Fruit fly (Drosophila melanogaster) whole organism, embryonic: ENCODE results near the gene CG1785.

Experiments used
- BtbVII ChIP-seq: fragments of 200-800 bp; sonication (Bioruptor generic); optimal IDR thresholded peaks from 3 replicates; lab custom pipeline; 2017; ENCODE audit warnings: missing biosample characterization, mild to moderate bottlenecking, missing genetic modification characterization
- CG10431 ChIP-seq: fragments of 200-800 bp; sonication (Bioruptor generic); optimal IDR thresholded peaks from 3 replicates; lab custom pipeline; 2018; ENCODE audit warnings: missing biosample characterization, mild to moderate bottlenecking, missing genetic modification characterization
- CG10959 ChIP-seq: fragments of 200-800 bp; sonication (Bioruptor generic); IDR thresholded peaks from 2 replicates; pipeline ENCODE4 v1.3.6; 2022; ENCODE audit warnings: missing biosample characterization, missing genetic modification characterization
- CG11093 ChIP-seq: fragments of 200-800 bp; sonication (Bioruptor generic); IDR thresholded peaks from 3 replicates; pipeline ENCODE4 v1.3.6; 2022; ENCODE audit warnings: missing biosample characterization, missing genetic modification characterization
- CG12299 ChIP-seq: fragments of 200-800 bp; sonication (Bioruptor generic); optimal IDR thresholded peaks from 2 replicates; lab custom pipeline; 2018; ENCODE audit warnings: missing biosample characterization, mild to moderate bottlenecking, missing genetic modification characterization
- CG13123 ChIP-seq: fragments of 200-800 bp; sonication (Bioruptor generic); optimal IDR thresholded peaks from 2 replicates; lab custom pipeline; 2016; ENCODE audit warnings: missing biosample characterization, missing genetic modification characterization
- CG14710 ChIP-seq: fragments of 200-800 bp; sonication (Bioruptor generic); optimal IDR thresholded peaks from 3 replicates; lab custom pipeline; 2019; ENCODE audit warnings: missing biosample characterization, mild to moderate bottlenecking, missing genetic modification characterization, moderate library complexity
- CG14965 ChIP-seq: fragments of 200-800 bp; sonication (Bioruptor generic); optimal IDR thresholded peaks from 2 replicates; lab custom pipeline; 2016; ENCODE audit warnings: missing biosample characterization, missing genetic modification characterization, borderline replicate concordance
- CG16815 ChIP-seq: fragments of 200-800 bp; sonication (Bioruptor generic); optimal IDR thresholded peaks from 3 replicates; lab custom pipeline; 2017; ENCODE audit warnings: missing biosample characterization, mild to moderate bottlenecking, missing genetic modification characterization
- CG18476 ChIP-seq: fragments of 200-800 bp; sonication (Bioruptor generic); optimal IDR thresholded peaks from 2 replicates; lab custom pipeline; 2016; ENCODE audit warnings: missing biosample characterization, mild to moderate bottlenecking, missing genetic modification characterization
- CG18599 ChIP-seq: fragments of 200-800 bp; sonication (Bioruptor generic); optimal IDR thresholded peaks from 3 replicates; lab custom pipeline; 2017; ENCODE audit warnings: missing biosample characterization, missing genetic modification characterization, mild to moderate bottlenecking, moderate library complexity, missing genetic modification reagents
- CG31365 ChIP-seq: fragments of 200-800 bp; sonication (Bioruptor generic); optimal IDR thresholded peaks from 2 replicates; lab custom pipeline; 2018; ENCODE audit warnings: missing biosample characterization, mild to moderate bottlenecking, missing genetic modification characterization
- CG3407 ChIP-seq: fragments of 200-800 bp; sonication (Bioruptor generic); optimal IDR thresholded peaks from 2 replicates; lab custom pipeline; 2018; ENCODE audit warnings: missing biosample characterization, mild to moderate bottlenecking, missing genetic modification characterization
- CG34224 ChIP-seq: fragments of 200-800 bp; sonication (Bioruptor generic); IDR thresholded peaks from 3 replicates; pipeline ENCODE4 v1.3.6; 2022; ENCODE audit warnings: missing biosample characterization, missing genetic modification characterization; ENCODE audit not compliant: partially characterized antibody
- CG34422 ChIP-seq: fragments of 200-800 bp; sonication (Bioruptor generic); IDR thresholded peaks from 3 replicates; pipeline ENCODE4 v1.3.6; 2022; ENCODE audit warnings: missing biosample characterization, missing genetic modification characterization
- CG3726 ChIP-seq: fragments of 200-800 bp; sonication (Bioruptor generic); IDR thresholded peaks from 3 replicates; pipeline ENCODE4, ENCODE4 v1.3.6; 2022; ENCODE audit warnings: missing biosample characterization, missing genetic modification characterization
- CG4617 ChIP-seq: fragments of 200-800 bp; sonication (Bioruptor generic); optimal IDR thresholded peaks from 3 replicates; lab custom pipeline; 2016; ENCODE audit warnings: missing biosample characterization, missing genetic modification characterization, borderline replicate concordance
- CG5953 ChIP-seq: fragments of 200-800 bp; sonication (Bioruptor generic); IDR thresholded peaks from 2 replicates; pipeline ENCODE4 v1.3.6; 2022; ENCODE audit warnings: missing biosample characterization, missing genetic modification characterization
- CG6654 ChIP-seq: fragments of 200-800 bp; sonication (Bioruptor generic); optimal IDR thresholded peaks from 2 replicates; lab custom pipeline; 2017; ENCODE audit warnings: missing biosample characterization, mild to moderate bottlenecking, missing genetic modification characterization
- Chrac-16 ChIP-seq: fragments of 200-800 bp; sonication (Bioruptor generic); optimal IDR thresholded peaks from 3 replicates; lab custom pipeline; 2016; ENCODE audit warnings: missing biosample characterization, missing genetic modification characterization
- CoRest ChIP-seq: fragments of 200-800 bp; sonication (Bioruptor generic); optimal IDR thresholded peaks from 3 replicates; lab custom pipeline; 2018; ENCODE audit warnings: missing biosample characterization, mild to moderate bottlenecking, missing genetic modification characterization, moderate library complexity
- Dad ChIP-seq: fragments of 200-800 bp; sonication (Bioruptor generic); optimal IDR thresholded peaks from 3 replicates; lab custom pipeline; 2016; ENCODE audit warnings: missing biosample characterization, missing genetic modification characterization
- Dfd ChIP-seq, 2 experiments: fragments of >200 bp; optimal IDR thresholded peaks; 2 replicates each; lab custom pipeline; 2017; ENCODE audit warnings: missing biosample characterization in 2 of 2, missing genetic modification characterization in 2 of 2
- Dll ChIP-seq: fragments of 200-800 bp; sonication (Bioruptor generic); IDR thresholded peaks from 4 replicates; pipeline ENCODE4 v1.3.6; 2022; ENCODE audit warnings: missing biosample characterization, missing genetic modification characterization; ENCODE audit not compliant: partially characterized antibody
- Dref ChIP-seq: fragments of 200-800 bp; sonication (Bioruptor generic); IDR thresholded peaks from 2 replicates; pipeline ENCODE4 v1.3.6; 2022; ENCODE audit warnings: missing biosample characterization, missing genetic modification characterization
- HLH54F ChIP-seq: fragments of 200-800 bp; sonication (Bioruptor generic); optimal IDR thresholded peaks from 3 replicates; lab custom pipeline; 2016; ENCODE audit warnings: missing biosample characterization, missing genetic modification characterization
- Hey ChIP-seq: fragments of 200-800 bp; sonication (Bioruptor generic); optimal IDR thresholded peaks from 3 replicates; lab custom pipeline; 2018; ENCODE audit warnings: missing biosample characterization, mild to moderate bottlenecking, missing genetic modification characterization
- Med ChIP-seq: fragments of 200-800 bp; sonication (Bioruptor generic); peaks from one replicate; lab custom pipeline; 2016; ENCODE audit warnings: missing biosample characterization, missing genetic modification characterization, mild to moderate bottlenecking, inconsistent platforms, moderate library complexity
- Myb ChIP-seq: fragments of 200-800 bp; sonication (Bioruptor generic); optimal IDR thresholded peaks from 2 replicates; lab custom pipeline; 2016; ENCODE audit warnings: missing biosample characterization, missing genetic modification characterization
- Sox102F ChIP-seq: fragments of 200-800 bp; sonication (Bioruptor generic); optimal IDR thresholded peaks from 2 replicates; lab custom pipeline; 2018; ENCODE audit warnings: missing biosample characterization, mild to moderate bottlenecking, missing genetic modification characterization, moderate library complexity
- TFAM ChIP-seq: fragments of 200-800 bp; sonication (Bioruptor generic); optimal IDR thresholded peaks from 2 replicates; lab custom pipeline; 2017; ENCODE audit warnings: missing biosample characterization, missing genetic modification characterization, inconsistent platforms
- abd-A ChIP-seq: fragments of 200-800 bp; sonication (Bioruptor generic); optimal IDR thresholded peaks from 3 replicates; lab custom pipeline; 2019; ENCODE audit warnings: missing biosample characterization, mild to moderate bottlenecking, missing genetic modification characterization, moderate library complexity
- ara ChIP-seq: fragments of 200-800 bp; sonication (Bioruptor generic); IDR thresholded peaks from 2 replicates; pipeline ENCODE4 v1.3.6; 2022; ENCODE audit warnings: missing biosample characterization, missing genetic modification characterization
- ash1 ChIP-seq: fragments of 200-800 bp; sonication (Bioruptor generic); optimal IDR thresholded peaks from 2 replicates; lab custom pipeline; 2018; ENCODE audit warnings: missing biosample characterization, mild to moderate bottlenecking, missing genetic modification characterization
- az2 ChIP-seq: fragments of 200-800 bp; sonication (Bioruptor generic); optimal IDR thresholded peaks from 3 replicates; lab custom pipeline; 2016; ENCODE audit warnings: missing biosample characterization, missing genetic modification characterization
- br ChIP-seq: fragments of >200 bp; optimal IDR thresholded peaks from 2 replicates; lab custom pipeline; 2017
- ci ChIP-seq: fragments of 200-800 bp; sonication (Bioruptor generic); IDR thresholded peaks from 3 replicates; pipeline ENCODE4 v1.3.6; 2022; ENCODE audit warnings: missing biosample characterization, missing genetic modification characterization
- crc ChIP-seq: fragments of 200-800 bp; sonication (Bioruptor generic); optimal IDR thresholded peaks from 2 replicates; lab custom pipeline; 2016; ENCODE audit warnings: missing biosample characterization, missing genetic modification characterization
- croc ChIP-seq: fragments of 200-800 bp; sonication (Bioruptor generic); conservative IDR thresholded peaks from 3 replicates; pipeline ENCODE4 v1.3.6; 2022; ENCODE audit warnings: missing biosample characterization, missing genetic modification characterization
- esg ChIP-seq: fragments of 200-800 bp; sonication (Bioruptor generic); conservative IDR thresholded peaks from 2 replicates; pipeline ENCODE4 v1.3.6; 2022; ENCODE audit warnings: missing biosample characterization, missing genetic modification characterization
- eyg ChIP-seq: fragments of 200-800 bp; sonication (Bioruptor generic); optimal IDR thresholded peaks from 3 replicates; lab custom pipeline; 2016; ENCODE audit warnings: missing biosample characterization, missing genetic modification characterization
- kah ChIP-seq: fragments of 200-800 bp; sonication (Bioruptor generic); optimal IDR thresholded peaks from 2 replicates; lab custom pipeline; 2018; ENCODE audit warnings: missing biosample characterization, mild to moderate bottlenecking, missing genetic modification characterization
- lilli ChIP-seq: fragments of 200-800 bp; sonication (Bioruptor generic); optimal IDR thresholded peaks from 3 replicates; lab custom pipeline; 2016; ENCODE audit warnings: missing biosample characterization, missing genetic modification characterization
- mam ChIP-seq: fragments of 200-800 bp; sonication (Bioruptor generic); optimal IDR thresholded peaks from 3 replicates; lab custom pipeline; 2016; ENCODE audit warnings: missing biosample characterization, missing genetic modification characterization
- oc ChIP-seq: fragments of 200-800 bp; sonication (Bioruptor generic); optimal IDR thresholded peaks from 2 replicates; lab custom pipeline; 2018; ENCODE audit warnings: missing biosample characterization, mild to moderate bottlenecking, missing genetic modification characterization, moderate library complexity
- pan ChIP-seq, 4 experiments: fragments of >200 bp in 3 of 4; fragments of 200-800 bp in 1 of 4; sonication (Bioruptor generic) in 1 of 4; optimal IDR thresholded peaks in 3 of 4; IDR thresholded peaks in 1 of 4; 2 replicates each; pipeline versions ENCODE4 v1.3.6 to Lab custom; 2017 to 2022; ENCODE audit warnings: missing biosample characterization in 2 of 4, missing genetic modification characterization in 2 of 4, mixed read lengths in 1 of 4
- repo ChIP-seq: fragments of 200-800 bp; sonication (Bioruptor generic); optimal IDR thresholded peaks from 2 replicates; lab custom pipeline; 2016; ENCODE audit warnings: missing biosample characterization, missing genetic modification characterization
- run ChIP-seq: fragments of 200-800 bp; sonication (Bioruptor generic); optimal IDR thresholded peaks from 3 replicates; lab custom pipeline; 2018; ENCODE audit warnings: missing biosample characterization, mild to moderate bottlenecking, missing genetic modification characterization
- sug ChIP-seq: fragments of 200-800 bp; optimal IDR thresholded peaks from 2 replicates; lab custom pipeline; 2019; ENCODE audit warnings: missing biosample characterization, mild to moderate bottlenecking, missing genetic modification characterization, moderate library complexity
- tx ChIP-seq: fragments of 200-800 bp; sonication (Bioruptor generic); optimal IDR thresholded peaks from 2 replicates; lab custom pipeline; 2016; ENCODE audit warnings: missing biosample characterization, missing genetic modification characterization
- vvl ChIP-seq: fragments of 200-800 bp; sonication (Bioruptor generic); IDR thresholded peaks from 2 replicates; pipeline ENCODE4 v1.3.6; 2022; ENCODE audit warnings: missing biosample characterization, missing genetic modification characterization
- yki ChIP-seq: fragments of >200 bp; optimal IDR thresholded peaks from 3 replicates; lab custom pipeline; 2018

CG1785 gene

DNA sequence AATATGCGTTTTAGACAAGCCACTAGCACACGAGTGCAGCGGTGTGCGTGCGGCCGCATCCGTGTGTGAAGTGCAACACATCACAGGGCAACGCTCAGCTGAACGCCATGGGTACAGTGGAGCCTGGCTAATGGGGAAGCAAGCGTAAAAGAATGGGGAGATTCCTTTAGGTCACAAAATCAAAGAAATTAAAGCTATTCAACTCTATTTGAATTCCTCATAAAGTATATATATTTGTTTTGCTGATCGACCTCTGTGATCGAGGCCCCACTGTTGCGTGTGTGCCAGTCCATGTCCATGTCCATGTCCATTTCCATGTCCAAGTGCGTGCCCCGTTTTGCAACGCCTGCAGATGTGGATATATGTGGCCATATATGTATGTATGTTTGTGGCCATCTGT lies 40.6 kb downstream of the CG1785 start (continued):
- TF ChIP-seq mam (GFP tag; lab: Kevin White, UChicago) (no peak), ara (peak; percentile 52; the same call in 1 of the 2 replicates), kah (no peak), Myb (GFP tag; lab: Kevin White, UChicago) (no peak), lilli (no peak), br (lab: Kevin White, UChicago) (no peak), Dad (GFP tag; lab: Kevin White, UChicago) (no peak), CG14710 (tag; lab: Kevin White, UChicago) (peak; percentile 33), CG18476 (no peak), CG11093 (GFP tag; lab: Robert Waterston, UW) (0 out of 3 replicates have a peak, but pooled peaks have one; percentile 37), CG10959 (GFP tag; lab: Robert Waterston, UW) (peak; percentile 73), CG34224 (GFP tag; lab: Robert Waterston, UW) (no peak), CG16815 (GFP tag; lab: Kevin White, UChicago) (peak; percentile 4), CG3407 (GFP tag; lab: Kevin White, UChicago) (no peak), Dll (GFP tag; lab: Robert Waterston, UW) (no peak), CoRest (no peak), CG10431 (GFP tag; lab: Kevin White, UChicago) (no peak), Med (peak; percentile 50), run (tag; lab: Kevin White, UChicago) (no peak), CG13123 (GFP tag; lab: Kevin White, UChicago) (no peak), CG18599 (no peak), Chrac-16 (peak; percentile 31), az2 (peak; percentile 7), CG12299 (tag; lab: Kevin White, UChicago) (no peak), CG14965 (GFP tag; lab: Kevin White, UChicago) (no peak), CG6654 (GFP tag; lab: Kevin White, UChicago) (no peak), Sox102F (peak; percentile 19), TFAM (GFP tag; lab: Kevin White, UChicago) (no peak), sug (tag; lab: Kevin White, UChicago) (no peak), pan (optimal IDR thresholded peaks at IDR 0.05; lab: Kevin White, UChicago) (no peak), pan (GFP tag; optimal IDR thresholded peaks at IDR 0.05 in 1 of 2, IDR thresholded peaks at IDR 0.05 in 1 of 2) (no peak), CG5953 (no peak), Dref (GFP tag; lab: Robert Waterston, UW) (no peak), vvl (GFP tag; lab: Robert Waterston, UW) (peak; percentile 38; the same call in 1 of the 2 replicates), repo (no peak), tx (GFP tag; lab: Kevin White, UChicago) (no peak), yki (lab: Kevin White, UChicago) (no peak), croc (GFP tag; lab: Robert Waterston, UW) (peak; percentile 35; the same call in 1 of the 3 replicates), Hey (no peak), BtbVII (no peak), esg (no peak), Dfd (GFP tag; optimal IDR thresholded peaks at IDR 0.05; lab: Kevin White, UChicago) (no peak), CG3726 (peak; percentile 16; the same call in 2 of the 3 replicates), CG31365 (tag; lab: Kevin White, UChicago) (no peak), crc (GFP tag; lab: Kevin White, UChicago) (no peak), ci (GFP tag; lab: Robert Waterston, UW) (peak; percentile 56; the same call in 2 of the 3 replicates), ash1 (no peak), eyg (GFP tag; lab: Kevin White, UChicago) (no peak), HLH54F (GFP tag; lab: Kevin White, UChicago) (no peak), CG4617 (GFP tag; lab: Kevin White, UChicago) (no peak), oc (tag; lab: Kevin White, UChicago) (no peak), CG34422 (no peak), abd-A (tag; lab: Kevin White, UChicago) (no peak)
